Worm (Caenorhabditis elegans): Measurements from ENCODE around the gene atic-1.

ce11 chrIV:7914991-7915390, 33.2 kb downstream of the atic-1 start, which contains the start of gene C49H3.4:
- TF ChIP-seq hlh-17 (GFP tag; optimal IDR thresholded peaks at IDR 0.05; ENCODE audit: borderline replicate concordance) (no peak), fkh-10 (GFP tag; optimal IDR thresholded peaks at IDR 0.05) (no peak), unc-130 (tag; optimal IDR thresholded peaks at IDR 0.05) (no peak), lin-15B (tag; optimal IDR thresholded peaks at IDR 0.05) (no peak), fkh-4 (tag; optimal IDR thresholded peaks at IDR 0.05; ENCODE audit: borderline replicate concordance) (no peak), ets-5 (GFP tag; IDR thresholded peaks at IDR 0.05) (no peak), vab-15 (tag; optimal IDR thresholded peaks at IDR 0.05) (no peak), efl-3 (GFP tag; optimal IDR thresholded peaks at IDR 0.05) (no peak), unc-62 (GFP tag; optimal IDR thresholded peaks at IDR 0.05) (no peak), blmp-1 (tag; optimal IDR thresholded peaks at IDR 0.05) (no peak), alr-1 (tag; optimal IDR thresholded peaks at IDR 0.05; ENCODE audit: borderline replicate concordance) (no peak), lin-14 (GFP tag; optimal IDR thresholded peaks at IDR 0.05) (no peak)

All from whole organism, L1 larva.